Fruit fly (Drosophila melanogaster): ENCODE data around the gene raskol.
A peak's percentile ranks its signal among the peaks of the same experiment; 100 is the strongest.

The raskol gene

dm6 chrX:17698864-17699504, 11.0 kb upstream of the raskol start (continued):
- TF ChIP-seq CG2116 (GFP tag; optimal IDR thresholded peaks at IDR 0.05) (peak; percentile 56), Fer3 (tag; optimal IDR thresholded peaks at IDR 0.05) (peak; percentile 79), bbx (GFP tag; IDR thresholded peaks at IDR 0.05; ENCODE audit: partially characterized antibody) (0 out of 2 replicates have a peak, but pooled peaks have one; percentile 8), kni (GFP tag; optimal IDR thresholded peaks at IDR 0.05) (peak; percentile 75), Mad (GFP tag; optimal IDR thresholded peaks at IDR 0.05) (peak; percentile 81), CG9609 (GFP tag; optimal IDR thresholded peaks at IDR 0.05) (peak; percentile 75), Gsc (GFP tag; IDR thresholded peaks at IDR 0.05) (no peak), Camta (GFP tag; optimal IDR thresholded peaks at IDR 0.05) (peak; percentile 85), YL-1 (GFP tag; optimal IDR thresholded peaks at IDR 0.05) (peak; percentile 1), Ets97D (GFP tag; optimal IDR thresholded peaks at IDR 0.05) (peak; percentile 57), CG10147 (GFP tag; optimal IDR thresholded peaks at IDR 0.05) (peak; percentile 91), bab2 (GFP tag; optimal IDR thresholded peaks at IDR 0.05) (peak; percentile 79), corto (GFP tag; optimal IDR thresholded peaks at IDR 0.05) (peak; percentile 43), CG4282 (GFP tag; optimal IDR thresholded peaks at IDR 0.05) (peak; percentile 11), CG12391 (tag; optimal IDR thresholded peaks at IDR 0.05) (peak; percentile 90), Dad (GFP tag; optimal IDR thresholded peaks at IDR 0.05) (peak; percentile 77), CrebB (tag; optimal IDR thresholded peaks at IDR 0.05) (peak; percentile 65), her (GFP tag; optimal IDR thresholded peaks at IDR 0.05) (peak; percentile 75), CG1529 (GFP tag; optimal IDR thresholded peaks at IDR 0.05) (peak; percentile 78), CG11723 (GFP tag; optimal IDR thresholded peaks at IDR 0.05) (peak; percentile 80), CG10654 (GFP tag; optimal IDR thresholded peaks at IDR 0.05) (peak; percentile 65), lov (optimal IDR thresholded peaks at IDR 0.05) (no peak), lov (GFP tag; IDR thresholded peaks at IDR 0.05) (no peak), sna (GFP tag; IDR thresholded peaks at IDR 0.05; ENCODE audit: partially characterized antibody) (no peak), HLHmδ (GFP tag; optimal IDR thresholded peaks at IDR 0.05) (no peak), CG9727 (GFP tag; optimal IDR thresholded peaks at IDR 0.05) (peak; percentile 92), CG18619 (GFP tag; optimal IDR thresholded peaks at IDR 0.05) (peak; percentile 88), CG32767 (GFP tag; IDR thresholded peaks at IDR 0.05) (peak; percentile 71; the same call in 1 of the 2 replicates), Dp (GFP tag; optimal IDR thresholded peaks at IDR 0.05) (no peak), CG3407 (GFP tag; optimal IDR thresholded peaks at IDR 0.05) (peak; percentile 71), NK7.1 (GFP tag; optimal IDR thresholded peaks at IDR 0.05) (peak; percentile 79), CG12236 (GFP tag; optimal IDR thresholded peaks at IDR 0.05) (peak; percentile 82), klu (GFP tag; IDR thresholded peaks at IDR 0.05) (peak; percentile 59; the same call in 1 of the 2 replicates), CG8388 (GFP tag; optimal IDR thresholded peaks at IDR 0.05) (peak; percentile 83), CG11695 (GFP tag; IDR thresholded peaks at IDR 0.05) (peak; percentile 87), CG9932 (GFP tag; IDR thresholded peaks at IDR 0.05) (peak; percentile 76), CG17359 (tag; optimal IDR thresholded peaks at IDR 0.05) (peak; percentile 80), vnd (GFP tag; IDR thresholded peaks at IDR 0.05; ENCODE audit: partially characterized antibody) (no peak), CG9876 (GFP tag; optimal IDR thresholded peaks at IDR 0.05) (peak; percentile 60), CG5180 (GFP tag; optimal IDR thresholded peaks at IDR 0.05) (peak; percentile 96), lilli (GFP tag; optimal IDR thresholded peaks at IDR 0.05) (peak; percentile 89), chinmo (GFP tag; IDR thresholded peaks at IDR 0.05; ENCODE audit: partially characterized antibody) (peak; percentile 54; the same call in 1 of the 4 replicates), Ptx1 (GFP tag; IDR thresholded peaks at IDR 0.05) (peak; percentile 82), zfh1 (GFP tag; IDR thresholded peaks at IDR 0.05) (peak; percentile 64; the same call in 2 of the 3 replicates), row (GFP tag; IDR thresholded peaks at IDR 0.05) (peak; percentile 92), seq (GFP tag; IDR thresholded peaks at IDR 0.05) (peak; percentile 87), CG6854 (GFP tag; optimal IDR thresholded peaks at IDR 0.05) (peak; percentile 89), ase (GFP tag; IDR thresholded peaks at IDR 0.05) (0 out of 3 replicates have a peak, but pooled peaks have one; percentile 49), crc (GFP tag; optimal IDR thresholded peaks at IDR 0.05) (peak; percentile 73), en (GFP tag; optimal IDR thresholded peaks at IDR 0.05) (peak; percentile 59)
